Fruit fly (Drosophila melanogaster) whole organism, adult: ENCODE data around the gene CG2162.

Experiments used
- CG11617 ChIP-seq: fragments of 200-800 bp; sonication (Bioruptor generic); optimal IDR thresholded peaks from 2 replicates; lab custom pipeline; 2017; ENCODE audit warnings: mild to moderate bottlenecking, missing biosample characterization, missing genetic modification reagents, missing genetic modification characterization
- CG12768 ChIP-seq: fragments of 200-800 bp; sonication (Bioruptor generic); optimal IDR thresholded peaks from 2 replicates; lab custom pipeline; 2017; ENCODE audit warnings: missing biosample characterization, missing genetic modification characterization, mild to moderate bottlenecking, moderate library complexity, missing genetic modification reagents
- CG14711 ChIP-seq: fragments of 200-800 bp; sonication (Bioruptor generic); optimal IDR thresholded peaks from 2 replicates; lab custom pipeline; 2018; ENCODE audit warnings: missing biosample characterization, mild to moderate bottlenecking, missing genetic modification characterization, moderate library complexity
- CG1620 ChIP-seq: fragments of 200-800 bp; sonication (Bioruptor generic); optimal IDR thresholded peaks from 2 replicates; lab custom pipeline; 2016; ENCODE audit warnings: missing biosample characterization, missing genetic modification characterization
- CG33017 ChIP-seq: fragments of 200-800 bp; sonication (Bioruptor generic); optimal IDR thresholded peaks from 2 replicates; lab custom pipeline; 2018; ENCODE audit warnings: missing biosample characterization, mild to moderate bottlenecking, missing genetic modification characterization, moderate library complexity
- CG5204 ChIP-seq: fragments of 200-800 bp; sonication (Bioruptor generic); optimal IDR thresholded peaks from 2 replicates; lab custom pipeline; 2016; ENCODE audit warnings: missing biosample characterization, missing genetic modification characterization
- CG7045 ChIP-seq: fragments of 200-800 bp; sonication (Bioruptor generic); optimal IDR thresholded peaks from 2 replicates; lab custom pipeline; 2017; ENCODE audit warnings: missing biosample characterization, mild to moderate bottlenecking, missing genetic modification characterization
- CG7101 ChIP-seq: fragments of 200-800 bp; sonication (Bioruptor generic); optimal IDR thresholded peaks from 2 replicates; lab custom pipeline; 2018; ENCODE audit warnings: missing biosample characterization, mild to moderate bottlenecking, missing genetic modification characterization, moderate library complexity
- Clk ChIP-seq: fragments of 200-800 bp; sonication (Bioruptor generic); optimal IDR thresholded peaks from 2 replicates; lab custom pipeline; 2017; ENCODE audit warnings: missing biosample characterization, missing genetic modification characterization
- Crg-1 ChIP-seq: fragments of 200-800 bp; sonication (Bioruptor generic); optimal IDR thresholded peaks from 2 replicates; lab custom pipeline; 2016; ENCODE audit warnings: missing biosample characterization, missing genetic modification characterization
- Hr96 ChIP-seq: fragments of 200-800 bp; sonication (Bioruptor generic); optimal IDR thresholded peaks from 2 replicates; lab custom pipeline; 2016; ENCODE audit warnings: missing biosample characterization, missing genetic modification characterization
- Mnt ChIP-seq: fragments of 200-800 bp; sonication (Bioruptor generic); optimal IDR thresholded peaks from 2 replicates; lab custom pipeline; 2016; ENCODE audit warnings: missing biosample characterization, mild to moderate bottlenecking, missing genetic modification characterization
- bab1 ChIP-seq: fragments of 200-800 bp; sonication (Bioruptor generic); optimal IDR thresholded peaks from 3 replicates; lab custom pipeline; 2019; ENCODE audit warnings: missing biosample characterization, mild to moderate bottlenecking, missing genetic modification characterization, moderate library complexity
- cic ChIP-seq: fragments of 200-800 bp; sonication (Bioruptor generic); optimal IDR thresholded peaks from 2 replicates; lab custom pipeline; 2017; ENCODE audit warnings: missing biosample characterization, mild to moderate bottlenecking, missing genetic modification characterization, moderate library complexity
- cnc ChIP-seq, 2 experiments: fragments of >200 bp; optimal IDR thresholded peaks; 2 replicates each; lab custom pipeline; 2017
- kay ChIP-seq: fragments of 200-800 bp; sonication (Bioruptor generic); peaks from one replicate; lab custom pipeline; 2016; ENCODE audit warnings: missing biosample characterization, missing genetic modification characterization, borderline replicate concordance
- ovo ChIP-seq: fragments of 200-800 bp; sonication (Bioruptor generic); optimal IDR thresholded peaks from 2 replicates; lab custom pipeline; 2016; ENCODE audit warnings: missing biosample characterization, missing genetic modification characterization
- pad ChIP-seq: fragments of 200-800 bp; sonication (Bioruptor generic); optimal IDR thresholded peaks from 3 replicates; lab custom pipeline; 2017; ENCODE audit warnings: missing biosample characterization, missing genetic modification characterization, mild to moderate bottlenecking, moderate library complexity, missing genetic modification reagents
- tj ChIP-seq: fragments of 200-800 bp; sonication (Bioruptor generic); optimal IDR thresholded peaks from 3 replicates; lab custom pipeline; 2017; ENCODE audit warnings: missing biosample characterization, mild to moderate bottlenecking, missing genetic modification characterization, moderate library complexity
- toe ChIP-seq: fragments of 200-800 bp; sonication (Bioruptor generic); optimal IDR thresholded peaks from 2 replicates; lab custom pipeline; 2016; ENCODE audit warnings: missing biosample characterization, missing genetic modification characterization

CG2162 gene

DNA sequence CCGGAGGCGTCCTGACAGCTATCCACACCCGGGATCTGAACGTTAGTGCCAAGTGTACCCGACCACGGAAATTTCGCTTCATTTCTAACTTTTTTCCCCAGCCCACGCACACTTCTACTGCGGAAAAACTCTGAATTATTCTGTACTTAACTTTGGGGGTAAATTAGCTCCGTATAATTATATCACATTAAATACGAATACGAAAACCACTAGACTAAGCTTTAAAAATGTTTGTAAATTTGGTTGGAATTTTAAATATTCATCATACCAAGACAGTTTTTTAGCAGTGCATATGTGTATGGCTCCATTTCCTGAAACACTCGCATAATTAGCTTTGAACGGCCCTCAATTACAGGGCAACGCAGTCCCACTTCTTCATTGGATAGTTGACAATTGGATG lies 21.5 kb upstream of the CG2162 start:
- TF ChIP-seq CG33017 (tag; lab: Kevin White, UChicago) (no peak), CG14711 (no peak), ovo (no peak), CG11617 (no peak), Mnt (GFP tag; lab: Kevin White, UChicago) (no peak), pad (GFP tag; lab: Kevin White, UChicago) (no peak), Hr96 (GFP tag; lab: Kevin White, UChicago) (no peak), toe (no peak), cic (no peak), Clk (GFP tag; lab: Kevin White, UChicago) (no peak), bab1 (no peak), Crg-1 (GFP tag; lab: Kevin White, UChicago) (no peak), CG1620 (no peak), cnc (optimal IDR thresholded peaks at IDR 0.05; lab: Kevin White, UChicago) (no peak), CG7045 (GFP tag; lab: Kevin White, UChicago) (no peak), CG12768 (GFP tag; lab: Kevin White, UChicago) (no peak), tj (GFP tag; lab: Kevin White, UChicago) (no peak), CG7101 (no peak), CG5204 (no peak), kay (no peak)

DNA sequence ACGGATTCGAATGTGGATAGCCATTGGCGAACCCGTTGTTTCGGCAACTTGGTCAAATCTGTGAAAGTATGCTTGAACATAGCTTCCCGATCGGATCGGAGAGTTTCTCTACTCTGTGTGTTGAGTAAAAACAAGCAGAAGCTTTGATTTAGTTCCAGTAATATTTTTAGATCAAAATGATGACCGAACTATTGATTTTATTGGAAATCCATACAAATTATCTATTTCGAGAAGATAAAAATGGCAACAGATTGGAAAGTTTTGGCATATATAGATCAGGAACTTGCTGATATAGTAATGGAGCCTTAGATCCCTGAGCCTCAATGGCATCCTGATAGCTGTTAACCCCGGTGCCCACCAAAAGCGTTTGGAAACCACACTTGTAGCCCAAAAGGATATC lies 19.0 kb upstream of the CG2162 start, which contains the start of gene CG32488:
CG32488 (minus strand) TSS at position 101 of the 400 bp plus-strand sequence.
- TF ChIP-seq bab1 = no peak
- no peak for TF ChIP-seq Crg-1 (GFP tag; lab: Kevin White, UChicago)
- no peak for TF ChIP-seq Hr96 (GFP tag; lab: Kevin White, UChicago)
- TF ChIP-seq CG11617 = no peak
- TF ChIP-seq Mnt (GFP tag; lab: Kevin White, UChicago) = no peak
- no peak for TF ChIP-seq CG1620
- TF ChIP-seq pad (GFP tag; lab: Kevin White, UChicago) = no peak
- no peak for TF ChIP-seq tj (GFP tag; lab: Kevin White, UChicago)
- TF ChIP-seq toe = no peak
- TF ChIP-seq CG33017 (tag; lab: Kevin White, UChicago) = no peak

DNA sequence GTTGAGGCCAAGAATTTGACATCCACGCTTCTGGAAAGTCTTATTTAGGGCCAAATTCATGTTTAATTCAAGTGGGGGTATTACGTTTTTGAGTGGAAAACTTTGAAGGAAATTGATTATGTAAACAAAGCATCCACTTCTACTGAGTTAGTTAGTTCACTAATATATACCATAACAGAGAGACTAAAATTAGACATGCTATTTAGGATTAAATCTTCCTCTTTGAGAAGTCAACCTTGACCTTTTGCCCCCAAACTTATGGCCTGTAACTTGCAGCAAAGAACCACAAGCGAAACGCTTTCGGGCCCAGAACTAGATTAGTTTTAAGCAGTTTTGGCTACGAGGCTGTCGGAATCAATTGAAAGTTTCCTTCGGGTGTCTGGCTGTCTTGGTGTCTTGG lies 17.8 kb upstream of the CG2162 start, which contains the start of gene CG32487:
CG32487 (minus strand) TSS at position 101 of the 400 bp plus-strand sequence.
- TF ChIP-seq kay = no peak
- TF ChIP-seq CG14711 = no peak
- no peak for TF ChIP-seq ovo
- no peak for TF ChIP-seq CG7101
- TF ChIP-seq CG11617 = no peak
- no peak for TF ChIP-seq CG33017 (tag; lab: Kevin White, UChicago)
- no peak for TF ChIP-seq cnc (optimal IDR thresholded peaks at IDR 0.05; lab: Kevin White, UChicago)

DNA sequence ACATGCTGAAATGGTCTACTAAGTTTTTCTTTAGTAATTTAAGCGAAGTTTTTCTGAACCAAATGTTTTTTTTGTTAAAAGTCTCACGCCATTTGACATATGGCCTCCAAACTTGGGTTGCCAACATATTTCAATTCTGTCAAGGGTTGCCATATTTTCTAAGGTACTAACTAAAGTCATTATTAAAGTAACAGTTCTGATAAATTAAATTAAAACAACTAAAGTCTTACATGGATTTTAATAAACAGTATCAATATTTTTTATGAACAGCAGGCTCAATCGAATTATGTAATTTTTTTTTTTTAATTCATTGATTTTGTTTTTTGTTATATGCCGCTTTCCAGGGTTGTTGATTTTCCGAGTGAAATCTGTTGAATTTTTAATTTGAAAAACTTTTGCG lies 8.6 kb upstream of the CG2162 start, which contains the start of gene aly:
aly (minus strand) TSS at position 101 of the 400 bp plus-strand sequence.
- TF ChIP-seq CG7045 (GFP tag; lab: Kevin White, UChicago) (no peak), bab1 (no peak), CG1620 (no peak), toe (no peak)

DNA sequence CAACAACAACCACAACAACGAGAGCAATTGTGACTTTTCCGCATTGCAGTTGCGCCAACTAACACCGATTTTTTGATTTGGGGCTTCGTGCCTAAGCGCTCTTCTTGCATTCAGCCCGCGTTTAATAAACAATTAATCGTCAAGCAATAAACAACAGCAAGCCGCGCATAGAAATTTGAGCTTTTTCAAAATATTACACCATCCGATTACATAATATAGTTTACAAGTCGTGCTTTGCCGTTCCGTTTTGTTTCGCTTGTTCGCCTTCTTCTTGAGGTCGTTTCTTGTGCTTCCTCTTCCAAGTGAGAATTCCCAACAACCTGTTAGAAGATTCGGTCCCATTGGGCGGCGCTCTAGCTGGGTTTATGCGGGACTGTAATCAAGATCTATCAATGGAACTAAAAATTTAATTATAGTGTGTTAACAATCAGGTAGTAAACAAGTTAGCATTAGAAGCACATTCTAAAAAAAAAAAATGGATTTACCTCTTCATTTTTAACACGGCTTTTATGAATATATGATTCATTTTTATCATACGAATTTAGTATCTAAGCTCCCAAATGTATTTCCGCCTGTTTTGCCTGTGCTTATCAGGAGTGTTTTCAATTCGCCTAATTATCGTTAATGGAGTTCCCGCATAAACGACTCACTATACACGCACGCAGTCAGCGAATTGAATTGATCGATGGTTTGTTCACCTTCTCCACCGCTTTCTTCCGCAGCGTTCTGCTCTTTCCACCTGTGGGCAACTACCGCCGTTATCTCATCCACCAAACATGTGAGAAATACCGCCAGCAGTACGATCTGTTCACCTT lies 980 bp downstream of the CG2162 start:
- TF ChIP-seq cic (peak; percentile 42), cnc (optimal IDR thresholded peaks at IDR 0.05; lab: Kevin White, UChicago) (no peak), Crg-1 (GFP tag; lab: Kevin White, UChicago) (peak; percentile 43), CG11617 (peak; percentile 86), CG1620 (peak; percentile 41), CG33017 (tag; lab: Kevin White, UChicago) (peak; percentile 90), CG7101 (peak; percentile 84), ovo (no peak), tj (GFP tag; lab: Kevin White, UChicago) (peak; percentile 65), Mnt (GFP tag; lab: Kevin White, UChicago) (peak; percentile 50), CG12768 (GFP tag; lab: Kevin White, UChicago) (peak; percentile 87), kay (no peak), CG7045 (GFP tag; lab: Kevin White, UChicago) (peak; percentile 90), toe (peak; percentile 83), Clk (GFP tag; lab: Kevin White, UChicago) (peak; percentile 27), Hr96 (GFP tag; lab: Kevin White, UChicago) (peak; percentile 76), CG5204 (peak; percentile 80), CG14711 (peak; percentile 79), bab1 (peak; percentile 77), pad (GFP tag; lab: Kevin White, UChicago) (no peak)

DNA sequence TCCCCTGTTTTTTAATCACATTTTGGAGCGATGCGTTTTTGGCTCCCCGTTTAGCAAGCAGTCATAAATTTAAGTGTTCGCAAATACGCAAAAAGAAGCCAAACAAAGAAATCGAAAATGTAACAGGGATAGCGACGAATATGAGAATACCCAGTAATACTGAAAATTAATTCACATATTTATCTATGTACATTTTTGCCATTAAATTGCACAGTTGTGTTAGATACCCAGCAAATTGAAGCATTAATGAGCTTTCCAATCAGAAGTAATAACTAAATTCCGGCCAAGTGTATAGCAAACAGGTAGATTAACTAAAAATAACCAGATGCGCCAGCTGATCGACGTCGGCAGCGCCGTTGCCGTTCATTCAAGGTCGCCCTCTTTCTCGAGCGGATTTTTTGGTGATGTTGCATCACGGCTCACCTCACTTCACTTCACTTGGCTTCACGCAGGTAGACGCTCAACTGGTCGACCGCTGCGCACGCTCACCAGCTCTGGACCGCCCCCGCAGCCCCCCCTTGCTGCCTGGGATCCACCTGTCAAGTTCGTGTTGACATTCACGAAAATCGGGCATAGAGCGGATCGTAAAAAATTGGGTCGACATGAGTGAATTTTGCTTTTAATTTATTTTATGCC lies 2.1 kb downstream of the CG2162 start:
- no peak for TF ChIP-seq cic
- TF ChIP-seq tj (GFP tag; lab: Kevin White, UChicago) = no peak
- TF ChIP-seq pad (GFP tag; lab: Kevin White, UChicago) = no peak
